Worm (Caenorhabditis elegans): ENCODE measurements around the gene nspg-10.
A peak's percentile ranks its signal among the peaks of the same experiment; 100 is the strongest.

The nspg-10 gene

DNA sequence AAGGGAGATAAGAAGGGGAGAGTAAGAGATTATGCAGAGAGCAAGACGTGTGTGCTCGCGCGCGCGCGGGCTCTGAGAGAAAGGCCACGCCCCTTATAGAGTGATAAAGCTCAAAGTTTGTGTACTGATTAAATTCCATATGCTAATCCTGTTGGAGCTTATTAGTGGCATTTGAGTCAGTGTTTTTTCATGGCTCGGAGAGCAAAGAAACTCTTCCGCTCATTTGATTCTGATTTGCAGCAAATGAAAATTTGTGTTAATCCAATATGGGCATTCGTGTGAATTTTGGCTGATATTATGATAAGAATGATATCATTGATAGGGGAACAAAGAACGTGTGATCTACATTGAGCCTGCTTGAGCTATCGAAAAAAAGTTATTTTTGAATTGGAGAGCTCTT is 7.9 kb downstream of the nspg-10 start:
- no peak for TF ChIP-seq bed-2 (GFP tag; IDR thresholded peaks at IDR 0.05)
- no peak for TF ChIP-seq hlh-12 (tag; optimal IDR thresholded peaks at IDR 0.05)
- TF ChIP-seq nfyb-1 (GFP tag; IDR thresholded peaks at IDR 0.05) = no peak
- TF ChIP-seq him-1 (tag; optimal IDR thresholded peaks at IDR 0.05) = no peak
- no peak for TF ChIP-seq unc-62 (GFP tag; optimal IDR thresholded peaks at IDR 0.05)
- TF ChIP-seq hmg-20 (GFP tag; IDR thresholded peaks at IDR 0.05) = no peak
- TF ChIP-seq B0261.1 (tag; optimal IDR thresholded peaks at IDR 0.05) = no peak
- TF ChIP-seq lin-26 (GFP tag; IDR thresholded peaks at IDR 0.05) = no peak
- TF ChIP-seq F52B5.7 (tag; optimal IDR thresholded peaks at IDR 0.05) = no peak
- no peak for TF ChIP-seq nfya-1 (tag; optimal IDR thresholded peaks at IDR 0.05; ENCODE audit: borderline replicate concordance, insufficient read depth)
- no peak for TF ChIP-seq ama-1 (optimal IDR thresholded peaks at IDR 0.05)
- TF ChIP-seq ama-1 (GFP tag; optimal IDR thresholded peaks at IDR 0.05) = no peak
- TF ChIP-seq ztf-28 (GFP tag; IDR thresholded peaks at IDR 0.05) = no peak
- TF ChIP-seq ceh-58 (GFP tag; IDR thresholded peaks at IDR 0.05) = no peak
- TF ChIP-seq F22D6.2 (tag; optimal IDR thresholded peaks at IDR 0.05) = no peak
- no peak for TF ChIP-seq ztf-18 (tag; optimal IDR thresholded peaks at IDR 0.05)
- TF ChIP-seq somi-1 (GFP tag; optimal IDR thresholded peaks at IDR 0.05) = no peak
- no peak for TF ChIP-seq sptf-2 (GFP tag; optimal IDR thresholded peaks at IDR 0.05)
- no peak for TF ChIP-seq attf-3 (GFP tag; conservative IDR thresholded peaks at IDR 0.05)

DNA sequence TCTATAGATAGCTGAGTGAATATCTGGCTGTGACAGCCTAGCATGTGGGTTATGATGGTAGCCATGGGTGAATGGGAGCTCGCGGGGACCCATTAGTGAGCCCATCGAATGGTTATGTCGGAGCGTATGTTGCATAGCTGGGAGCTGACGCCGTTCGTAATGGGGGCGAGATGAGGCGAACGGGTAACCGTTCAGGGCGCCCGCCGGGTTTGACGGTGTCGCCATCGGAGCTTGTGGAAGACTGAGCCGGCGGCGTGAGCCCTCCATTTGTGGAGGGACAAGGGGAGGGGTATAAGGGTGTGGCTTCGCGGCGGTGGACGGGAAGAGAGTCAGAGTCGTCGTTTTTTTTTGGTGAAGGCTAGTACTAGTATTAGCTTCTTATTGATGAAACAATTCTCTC is 18.3 kb downstream of the nspg-10 start:
- TF ChIP-seq cebp-1 (GFP tag; IDR thresholded peaks at IDR 0.05) (no peak), cebp-1 (tag; optimal IDR thresholded peaks at IDR 0.05) (no peak), bed-1 (GFP tag; IDR thresholded peaks at IDR 0.05) (no peak), nhr-179 (tag; optimal IDR thresholded peaks at IDR 0.05) (no peak), him-1 (tag; optimal IDR thresholded peaks at IDR 0.05) (no peak), F49E8.2 (tag; optimal IDR thresholded peaks at IDR 0.05; ENCODE audit: insufficient read depth) (no peak), athp-1 (tag; optimal IDR thresholded peaks at IDR 0.05) (no peak), K11D2.4 (GFP tag; IDR thresholded peaks at IDR 0.05) (no peak), ama-1 (optimal IDR thresholded peaks at IDR 0.05) (no peak), ama-1 (GFP tag; optimal IDR thresholded peaks at IDR 0.05) (no peak), zfh-2 (GFP tag; conservative IDR thresholded peaks at IDR 0.05) (peak; percentile 84), egrh-3 (GFP tag; IDR thresholded peaks at IDR 0.05) (peak; percentile 62; the same call in 1 of the 2 replicates), F52B5.7 (tag; optimal IDR thresholded peaks at IDR 0.05) (no peak)

DNA sequence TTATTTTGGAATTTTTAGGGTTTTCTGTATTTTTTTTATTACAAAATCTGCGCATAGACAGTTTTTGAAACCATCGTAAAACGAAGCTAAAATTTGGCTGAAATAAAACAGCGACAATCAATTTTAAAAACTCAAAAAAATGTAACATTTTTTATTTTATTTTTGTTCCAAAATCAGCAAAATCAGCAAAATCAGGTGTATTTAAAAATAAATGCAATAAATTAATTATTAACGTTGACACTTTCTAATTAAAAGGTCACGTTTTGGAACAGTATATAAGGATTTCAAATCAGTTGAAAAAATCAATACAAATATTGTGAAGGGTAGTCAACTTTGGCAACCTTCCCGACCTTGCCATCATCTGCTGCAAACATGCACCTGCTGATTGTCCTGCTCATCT is 27.8 kb downstream of the nspg-10 start, which contains the start of gene R105.1:
R105.1 (plus strand) TSS at position 301 of the 400 bp plus-strand sequence.
- TF ChIP-seq D2030.7 (GFP tag; IDR thresholded peaks at IDR 0.05) (no peak), ceh-91 (GFP tag; IDR thresholded peaks at IDR 0.05) (no peak), B0019.2 (GFP tag; conservative IDR thresholded peaks at IDR 0.05) (no peak), efl-1 (GFP tag; optimal IDR thresholded peaks at IDR 0.05) (no peak), egl-44 (GFP tag; IDR thresholded peaks at IDR 0.05) (no peak), hlh-12 (tag; optimal IDR thresholded peaks at IDR 0.05) (no peak), mcd-1 (GFP tag; IDR thresholded peaks at IDR 0.05) (no peak), C06A6.2 (GFP tag; conservative IDR thresholded peaks at IDR 0.05) (no peak)

DNA sequence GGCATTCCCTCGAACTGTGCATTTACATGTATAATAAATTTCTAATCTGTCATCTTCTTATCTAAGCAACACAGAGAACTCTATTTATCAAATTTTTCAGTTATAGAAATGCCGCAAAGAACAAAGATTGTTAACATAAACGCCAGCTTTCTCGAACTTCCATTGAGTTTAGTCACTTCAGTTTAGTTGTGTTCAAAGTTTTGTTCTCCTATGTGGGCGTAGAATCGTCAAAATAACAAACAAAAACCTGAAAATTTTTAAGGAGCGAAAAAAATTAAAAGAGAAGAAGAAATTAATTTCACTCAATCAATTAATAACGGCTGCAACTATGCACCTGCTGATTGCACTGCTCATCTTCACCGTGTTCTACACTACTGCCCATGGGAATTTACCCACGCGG is 30.4 kb downstream of the nspg-10 start, which contains the start of gene R105.5:
R105.5 (plus strand) TSS at position 301 of the 400 bp plus-strand sequence.
- TF ChIP-seq rpc-1 (optimal IDR thresholded peaks at IDR 0.05) = no peak
- TF ChIP-seq rpc-1 (tag; optimal IDR thresholded peaks at IDR 0.05) = no peak
- no peak for TF ChIP-seq ceh-79 (tag; optimal IDR thresholded peaks at IDR 0.05)
- no peak for TF ChIP-seq nfya-1 (tag; optimal IDR thresholded peaks at IDR 0.05; ENCODE audit: borderline replicate concordance, insufficient read depth)
- TF ChIP-seq fkh-3 (tag; optimal IDR thresholded peaks at IDR 0.05) = no peak
- TF ChIP-seq T26A5.8 (tag; optimal IDR thresholded peaks at IDR 0.05) = no peak
- TF ChIP-seq F52B5.7 (tag; optimal IDR thresholded peaks at IDR 0.05) = no peak
- TF ChIP-seq athp-1 (tag; optimal IDR thresholded peaks at IDR 0.05) = no peak
- TF ChIP-seq dpl-1 (GFP tag; optimal IDR thresholded peaks at IDR 0.05) = no peak
- no peak for TF ChIP-seq Y53G8AR.9 (GFP tag; conservative IDR thresholded peaks at IDR 0.05)

All from whole organism, young adult.